Fruit fly (Drosophila melanogaster): ENCODE data around the gene CG14949.
A peak's percentile ranks its signal among the peaks of the same experiment; 100 is the strongest.

dm6 chr3L:2599214-2599730, 44.0 kb downstream of the CG14949 start, which contains the start of the genes CG16985 and CG12182:
- TF ChIP-seq jim (GFP tag; optimal IDR thresholded peaks at IDR 0.05) (no peak), fru (GFP tag; optimal IDR thresholded peaks at IDR 0.05) (no peak), lola (GFP tag; optimal IDR thresholded peaks at IDR 0.05) (no peak), h (GFP tag; optimal IDR thresholded peaks at IDR 0.05) (no peak), tai (GFP tag; optimal IDR thresholded peaks at IDR 0.05) (no peak), Dif (GFP tag; optimal IDR thresholded peaks at IDR 0.05; ENCODE audit: partially characterized antibody) (no peak), br (GFP tag; optimal IDR thresholded peaks at IDR 0.05) (no peak), Abd-B (GFP tag; optimal IDR thresholded peaks at IDR 0.05) (no peak), pan (optimal IDR thresholded peaks at IDR 0.05) (no peak), psq (GFP tag; optimal IDR thresholded peaks at IDR 0.05) (peak; percentile 55), sage (GFP tag; optimal IDR thresholded peaks at IDR 0.05) (no peak), Hr78 (GFP tag; optimal IDR thresholded peaks at IDR 0.05) (no peak)
